Worm (Caenorhabditis elegans) whole organism, early embryonic: ENCODE data around the gene meg-2.

Source experiments
- B0310.2 ChIP-seq: sonication (generic microtip); optimal IDR thresholded peaks from 2 replicates; lab custom pipeline; 2016; ENCODE audit warnings: mild to moderate bottlenecking, missing genetic modification characterization, missing compliant biosample characterization
- F13C5.2 ChIP-seq: sonication (generic microtip); optimal IDR thresholded peaks from 2 replicates; lab custom pipeline; 2017; ENCODE audit warnings: mild to moderate bottlenecking, missing genetic modification characterization, inconsistent platforms, missing compliant biosample characterization
- aly-1 ChIP-seq: sonication (generic microtip); optimal IDR thresholded peaks from 2 replicates; lab custom pipeline; 2016; ENCODE audit warnings: missing genetic modification characterization, missing compliant biosample characterization
- ama-1 ChIP-seq: fragments of 150-350 bp; optimal IDR thresholded peaks from 2 replicates; lab custom pipeline; 2014
- ceh-13 ChIP-seq: fragments of 200-800 bp; sonication (Bioruptor generic); optimal IDR thresholded peaks from 2 replicates; lab custom pipeline; 2018; ENCODE audit warnings: mild to moderate bottlenecking, missing genetic modification characterization, missing compliant biosample characterization
- ceh-36 ChIP-seq: sonication (generic microtip); optimal IDR thresholded peaks from 2 replicates; lab custom pipeline; 2016; ENCODE audit warnings: missing genetic modification characterization, inconsistent platforms, missing compliant biosample characterization
- ets-7 ChIP-seq: sonication (generic microtip); optimal IDR thresholded peaks from 2 replicates; lab custom pipeline; 2016; ENCODE audit warnings: missing genotype, missing genetic modification characterization, missing compliant biosample characterization
- flt-1 ChIP-seq: fragments of 200-800 bp; sonication (Bioruptor generic); IDR thresholded peaks from 2 replicates; pipeline ENCODE4 v1.3.6; 2022; ENCODE audit warnings: missing genetic modification characterization, missing compliant biosample characterization
- hmbx-1 ChIP-seq: sonication (generic microtip); optimal IDR thresholded peaks from 2 replicates; lab custom pipeline; 2016; ENCODE audit warnings: mild to moderate bottlenecking, missing genetic modification characterization, missing compliant biosample characterization
- hmg-4 ChIP-seq: fragments of 200-800 bp; sonication (Bioruptor generic); optimal IDR thresholded peaks from 2 replicates; lab custom pipeline; 2018; ENCODE audit warnings: mild to moderate bottlenecking, missing genetic modification characterization, missing compliant biosample characterization
- hnd-1 ChIP-seq: sonication (generic microtip); optimal IDR thresholded peaks from 2 replicates; lab custom pipeline; 2016; ENCODE audit warnings: missing genetic modification characterization, missing compliant biosample characterization
- pes-1 ChIP-seq: fragments of 200-800 bp; sonication (Bioruptor generic); IDR thresholded peaks from 2 replicates; pipeline ENCODE4 v1.3.6; 2022; ENCODE audit warnings: missing genetic modification reagents, missing genetic modification characterization, missing compliant biosample characterization
- scrt-1 ChIP-seq: fragments of 200-800 bp; sonication (Bioruptor generic); IDR thresholded peaks from 2 replicates; pipeline ENCODE4 v1.3.6; 2022; ENCODE audit warnings: missing genetic modification characterization, missing compliant biosample characterization
- sea-1 ChIP-seq: fragments of 200-800 bp; sonication (Bioruptor generic); conservative IDR thresholded peaks from 2 replicates; pipeline ENCODE4 v1.3.6; 2022; ENCODE audit warnings: missing genetic modification characterization, missing compliant biosample characterization
- tbx-11 ChIP-seq: fragments of 200-800 bp; sonication (Bioruptor generic); IDR thresholded peaks from 2 replicates; pipeline ENCODE4 v1.3.6; 2022; ENCODE audit warnings: missing genetic modification characterization, missing compliant biosample characterization
- tbx-37 ChIP-seq: fragments of 200-800 bp; sonication (Bioruptor generic); conservative IDR thresholded peaks from 2 replicates; pipeline ENCODE4 v1.3.6; 2022; ENCODE audit warnings: missing genetic modification reagents, missing genetic modification characterization, missing compliant biosample characterization
- tra-4 ChIP-seq: sonication (generic microtip); optimal IDR thresholded peaks from 2 replicates; lab custom pipeline; 2017; ENCODE audit warnings: missing genetic modification characterization, missing compliant biosample characterization

meg-2 gene

DNA sequence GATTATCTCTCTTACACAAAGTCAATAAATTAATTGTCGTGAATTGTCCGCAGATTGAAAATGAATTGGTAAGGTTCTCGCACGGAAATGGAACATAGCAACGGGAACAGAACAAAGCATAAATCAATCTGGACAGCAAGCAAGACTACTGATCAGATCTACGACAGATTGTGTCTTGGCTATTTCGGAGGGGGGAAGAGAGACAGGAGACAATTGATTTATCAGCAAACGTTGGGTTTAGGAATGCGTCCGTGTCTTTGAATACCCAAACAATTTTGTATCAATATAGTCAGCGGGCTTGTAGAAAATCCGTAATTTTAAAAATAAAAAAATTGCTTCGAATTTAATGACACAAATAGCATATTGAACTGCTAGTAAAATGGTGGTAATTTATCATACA, 15.4 kb upstream of the meg-2 start:
- no peak for TF ChIP-seq F13C5.2
- TF ChIP-seq flt-1 (GFP tag; lab: Robert Waterston, UW) = no peak
- no peak for TF ChIP-seq scrt-1
- TF ChIP-seq hmbx-1 = no peak
- no peak for TF ChIP-seq hmg-4 (GFP tag; lab: Kevin White, UChicago)
- TF ChIP-seq hnd-1 = no peak
- TF ChIP-seq B0310.2 (tag; lab: Kevin White, UChicago) = no peak
- no peak for TF ChIP-seq ets-7 (tag; lab: Kevin White, UChicago)
- TF ChIP-seq ama-1 = no peak

DNA sequence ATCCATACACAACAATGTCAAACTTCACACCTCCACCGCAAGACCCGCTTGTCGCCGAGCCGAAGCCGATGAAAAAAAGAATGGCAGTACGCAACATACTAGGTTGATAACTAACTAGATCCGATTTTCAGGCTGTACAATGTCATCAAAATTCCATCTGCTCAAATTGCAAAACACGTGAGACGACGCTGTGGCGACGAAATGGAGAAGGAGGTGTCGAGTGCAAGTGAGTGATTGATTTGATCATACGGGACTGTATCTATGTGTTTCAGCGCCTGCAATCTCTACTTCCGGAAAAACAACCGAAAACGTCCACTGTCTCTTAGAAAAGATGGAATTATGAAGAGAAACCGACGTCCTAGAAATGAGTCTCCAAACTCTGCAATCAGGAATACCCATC, 14.4 kb upstream of the meg-2 start:
- TF ChIP-seq sea-1 (GFP tag; lab: Robert Waterston, UW) = no peak
- TF ChIP-seq ets-7 (tag; lab: Kevin White, UChicago) = no peak
- no peak for TF ChIP-seq tbx-11 (GFP tag; lab: Robert Waterston, UW)
- TF ChIP-seq F13C5.2 = no peak
- TF ChIP-seq hnd-1 = no peak
- no peak for TF ChIP-seq ceh-36 (tag; lab: Kevin White, UChicago)
- no peak for TF ChIP-seq pes-1 (GFP tag; lab: Robert Waterston, UW)

DNA sequence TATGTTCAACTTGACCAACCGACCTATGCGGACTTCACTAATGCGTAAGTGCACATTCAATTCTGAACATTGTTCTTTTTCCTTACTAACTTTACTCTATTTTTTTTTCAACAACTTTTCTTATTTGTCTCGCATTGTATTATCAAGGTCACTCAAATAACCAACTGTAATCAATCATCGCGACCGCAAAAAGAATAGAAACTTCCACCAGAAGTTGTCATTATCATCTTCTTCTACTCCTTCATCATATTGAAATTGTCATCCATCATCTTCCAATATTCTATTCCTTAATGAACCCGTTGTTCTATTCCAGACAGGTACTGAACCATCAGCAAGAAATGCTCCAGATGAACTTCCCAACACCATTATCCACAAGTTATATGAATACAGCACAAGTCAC, 13.5 kb upstream of the meg-2 start:
- no peak for TF ChIP-seq tra-4 (tag; lab: Kevin White, UChicago)
- TF ChIP-seq aly-1 = no peak
- TF ChIP-seq flt-1 (GFP tag; lab: Robert Waterston, UW) = no peak
- no peak for TF ChIP-seq ama-1
- no peak for TF ChIP-seq B0310.2 (tag; lab: Kevin White, UChicago)
- TF ChIP-seq hnd-1 = no peak
- no peak for TF ChIP-seq ceh-36 (tag; lab: Kevin White, UChicago)
- TF ChIP-seq F13C5.2 = no peak
- TF ChIP-seq ceh-13 = no peak
- no peak for TF ChIP-seq tbx-37 (GFP tag; lab: Robert Waterston, UW)
- no peak for TF ChIP-seq sea-1 (GFP tag; lab: Robert Waterston, UW)
- TF ChIP-seq tbx-11 (GFP tag; lab: Robert Waterston, UW) = no peak
- TF ChIP-seq hmg-4 (GFP tag; lab: Kevin White, UChicago) = no peak
- TF ChIP-seq pes-1 (GFP tag; lab: Robert Waterston, UW) = no peak
- no peak for TF ChIP-seq hmbx-1
- TF ChIP-seq scrt-1 = no peak
- no peak for TF ChIP-seq ets-7 (tag; lab: Kevin White, UChicago)

DNA sequence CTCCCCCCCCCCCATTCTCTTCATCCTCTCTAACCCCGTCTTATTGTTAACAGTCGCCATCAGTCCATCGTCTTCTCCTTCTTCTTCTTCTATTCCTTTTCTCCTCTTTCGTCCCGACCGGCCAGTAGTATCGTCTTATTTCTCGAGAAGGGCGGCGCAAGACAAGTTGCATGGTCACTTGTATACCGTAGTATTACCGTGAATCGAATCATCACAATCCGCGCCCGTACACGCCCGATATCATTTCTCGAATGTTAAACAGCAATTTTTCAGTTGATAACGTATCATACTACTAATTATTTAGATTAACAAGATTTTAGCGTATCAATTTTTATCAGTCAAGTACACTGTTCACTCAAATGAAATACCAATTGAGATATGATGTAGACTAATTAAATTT, 12.0 kb upstream of the meg-2 start:
- no peak for TF ChIP-seq sea-1 (GFP tag; lab: Robert Waterston, UW)
- no peak for TF ChIP-seq tra-4 (tag; lab: Kevin White, UChicago)
- no peak for TF ChIP-seq ceh-13
- no peak for TF ChIP-seq scrt-1
- no peak for TF ChIP-seq tbx-37 (GFP tag; lab: Robert Waterston, UW)
- TF ChIP-seq pes-1 (GFP tag; lab: Robert Waterston, UW) = no peak
- TF ChIP-seq ceh-36 (tag; lab: Kevin White, UChicago) = no peak
- TF ChIP-seq ets-7 (tag; lab: Kevin White, UChicago) = no peak
- no peak for TF ChIP-seq tbx-11 (GFP tag; lab: Robert Waterston, UW)
- TF ChIP-seq hmbx-1 = no peak
- TF ChIP-seq F13C5.2 = no peak
- no peak for TF ChIP-seq hmg-4 (GFP tag; lab: Kevin White, UChicago)
- no peak for TF ChIP-seq B0310.2 (tag; lab: Kevin White, UChicago)
- TF ChIP-seq ama-1 = no peak
- no peak for TF ChIP-seq hnd-1
- TF ChIP-seq flt-1 (GFP tag; lab: Robert Waterston, UW) = no peak
- TF ChIP-seq aly-1 = no peak

DNA sequence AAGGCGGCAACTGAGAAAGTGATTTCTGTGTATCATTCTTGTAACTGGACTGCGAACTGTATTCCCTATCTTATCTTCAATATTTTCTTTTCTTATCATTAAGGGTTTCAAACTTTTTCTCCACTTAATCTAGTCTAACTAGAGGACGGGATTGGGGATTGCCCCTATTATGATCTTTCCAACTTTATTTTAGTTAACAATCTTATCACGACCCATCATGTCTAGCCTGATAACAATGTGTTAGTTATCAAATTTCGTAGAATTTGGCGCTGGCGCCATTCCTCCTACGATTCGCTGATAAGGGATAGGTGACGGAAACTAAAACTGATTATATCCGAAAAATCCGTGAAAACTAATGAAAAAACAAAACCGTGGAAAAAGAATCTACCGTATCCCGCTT, 11.4 kb upstream of the meg-2 start:
- no peak for TF ChIP-seq pes-1 (GFP tag; lab: Robert Waterston, UW)
- no peak for TF ChIP-seq F13C5.2
- no peak for TF ChIP-seq aly-1
- TF ChIP-seq tbx-37 (GFP tag; lab: Robert Waterston, UW) = no peak
- no peak for TF ChIP-seq ama-1
- TF ChIP-seq scrt-1 = no peak
- no peak for TF ChIP-seq tra-4 (tag; lab: Kevin White, UChicago)
- no peak for TF ChIP-seq flt-1 (GFP tag; lab: Robert Waterston, UW)
- no peak for TF ChIP-seq ceh-13
- no peak for TF ChIP-seq B0310.2 (tag; lab: Kevin White, UChicago)
- TF ChIP-seq ets-7 (tag; lab: Kevin White, UChicago) = no peak
- no peak for TF ChIP-seq tbx-11 (GFP tag; lab: Robert Waterston, UW)
- no peak for TF ChIP-seq hnd-1
- no peak for TF ChIP-seq hmg-4 (GFP tag; lab: Kevin White, UChicago)
- no peak for TF ChIP-seq hmbx-1
- no peak for TF ChIP-seq sea-1 (GFP tag; lab: Robert Waterston, UW)
- no peak for TF ChIP-seq ceh-36 (tag; lab: Kevin White, UChicago)

DNA sequence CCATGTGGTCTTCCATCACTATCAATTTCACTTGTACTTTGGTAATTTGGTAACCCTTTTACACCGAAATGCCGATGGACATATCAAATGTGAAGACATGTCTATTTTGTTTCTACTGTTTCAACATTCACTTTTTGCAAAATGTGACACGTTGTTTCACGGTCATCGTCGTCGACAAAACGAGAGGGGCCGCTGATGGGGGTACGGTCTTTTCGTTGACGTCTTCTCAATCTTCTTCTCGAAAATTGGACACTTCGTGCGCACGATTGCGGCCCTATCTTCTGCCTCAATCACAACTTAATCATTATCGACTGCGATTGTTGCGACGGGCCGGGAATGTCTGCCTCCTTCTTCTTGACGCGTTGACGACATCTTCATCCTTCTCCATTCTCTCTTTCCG, 10.8 kb upstream of the meg-2 start:
- no peak for TF ChIP-seq ceh-13
- no peak for TF ChIP-seq ets-7 (tag; lab: Kevin White, UChicago)
- TF ChIP-seq scrt-1 = no peak
- no peak for TF ChIP-seq tra-4 (tag; lab: Kevin White, UChicago)
- TF ChIP-seq ama-1 = no peak
- no peak for TF ChIP-seq ceh-36 (tag; lab: Kevin White, UChicago)
- no peak for TF ChIP-seq flt-1 (GFP tag; lab: Robert Waterston, UW)
- no peak for TF ChIP-seq hnd-1

DNA sequence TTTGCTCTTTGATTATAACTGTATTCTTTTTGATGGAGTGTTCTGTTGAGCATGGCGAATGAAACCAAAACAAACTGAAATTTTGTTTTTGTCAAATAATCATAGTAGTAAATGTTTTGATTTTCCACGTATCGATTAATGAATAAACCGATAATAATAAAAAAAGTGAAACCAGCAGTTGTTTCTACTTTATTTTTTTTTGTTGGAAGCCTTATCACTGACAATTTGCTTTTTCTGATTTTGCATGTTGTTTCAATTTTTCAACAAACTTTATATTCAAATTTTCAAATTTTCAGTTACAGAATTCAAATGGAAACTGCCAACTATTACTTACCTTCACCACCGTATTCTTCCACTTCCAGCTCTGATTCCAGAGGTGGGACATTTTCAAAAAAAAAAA, 8.6 kb upstream of the meg-2 start, which contains the start of gene elt-3:
Gene elt-3, plus strand, starts transcription at position 301 of the 400 bp plus-strand sequence.
- TF ChIP-seq F13C5.2 = no peak
- TF ChIP-seq hmg-4 (GFP tag; lab: Kevin White, UChicago) = no peak
- TF ChIP-seq B0310.2 (tag; lab: Kevin White, UChicago) = no peak
- no peak for TF ChIP-seq pes-1 (GFP tag; lab: Robert Waterston, UW)
- TF ChIP-seq ceh-36 (tag; lab: Kevin White, UChicago) = no peak
- no peak for TF ChIP-seq ama-1

DNA sequence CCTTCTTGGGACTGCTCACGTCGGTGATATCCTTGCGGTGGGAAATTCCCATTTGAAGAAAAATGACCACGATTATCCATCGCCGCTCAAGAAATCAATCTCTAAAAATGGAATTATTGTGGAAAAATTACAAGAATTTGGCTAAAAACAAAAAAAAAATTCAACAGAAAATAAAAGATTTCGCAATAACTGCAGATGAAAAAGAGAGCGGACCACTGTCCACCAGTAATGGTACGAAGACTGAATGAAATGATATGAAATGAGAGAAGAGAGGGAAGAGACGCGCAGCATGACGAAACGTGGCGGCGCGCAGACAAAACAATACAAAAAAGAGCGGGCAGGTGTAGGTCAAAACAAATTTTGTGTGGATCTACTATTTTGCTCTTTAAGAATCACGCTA, 3.6 kb upstream of the meg-2 start, which contains the start of gene meg-1:
Gene meg-1, minus strand, starts transcription at position 101 of the 400 bp plus-strand sequence.
- TF ChIP-seq flt-1 (GFP tag; lab: Robert Waterston, UW) (no peak), tbx-11 (GFP tag; lab: Robert Waterston, UW) (no peak), hnd-1 (no peak), sea-1 (GFP tag; lab: Robert Waterston, UW) (no peak), B0310.2 (tag; lab: Kevin White, UChicago) (no peak), ceh-13 (no peak), hmg-4 (GFP tag; lab: Kevin White, UChicago) (no peak), scrt-1 (no peak), tbx-37 (GFP tag; lab: Robert Waterston, UW) (no peak)
